Worm (Caenorhabditis elegans) whole organism, early embryonic: ENCODE measurements around the gene ceh-86.

Experiments used
- B0310.2 ChIP-seq: sonication (generic microtip); optimal IDR thresholded peaks from 2 replicates; lab custom pipeline; 2016; ENCODE audit warnings: mild to moderate bottlenecking, missing genetic modification characterization, missing compliant biosample characterization
- ama-1 ChIP-seq: fragments of 150-350 bp; optimal IDR thresholded peaks from 2 replicates; lab custom pipeline; 2014
- ceh-13 ChIP-seq: fragments of 200-800 bp; sonication (Bioruptor generic); optimal IDR thresholded peaks from 2 replicates; lab custom pipeline; 2018; ENCODE audit warnings: mild to moderate bottlenecking, missing genetic modification characterization, missing compliant biosample characterization
- ceh-36 ChIP-seq: sonication (generic microtip); optimal IDR thresholded peaks from 2 replicates; lab custom pipeline; 2016; ENCODE audit warnings: missing genetic modification characterization, inconsistent platforms, missing compliant biosample characterization
- flt-1 ChIP-seq: fragments of 200-800 bp; sonication (Bioruptor generic); IDR thresholded peaks from 2 replicates; pipeline ENCODE4 v1.3.6; 2022; ENCODE audit warnings: missing genetic modification characterization, missing compliant biosample characterization
- hmg-4 ChIP-seq: fragments of 200-800 bp; sonication (Bioruptor generic); optimal IDR thresholded peaks from 2 replicates; lab custom pipeline; 2018; ENCODE audit warnings: mild to moderate bottlenecking, missing genetic modification characterization, missing compliant biosample characterization
- hnd-1 ChIP-seq: sonication (generic microtip); optimal IDR thresholded peaks from 2 replicates; lab custom pipeline; 2016; ENCODE audit warnings: missing genetic modification characterization, missing compliant biosample characterization

- no peak for TF ChIP-seq ama-1
- TF ChIP-seq hmg-4 (GFP tag; lab: Kevin White, UChicago) = no peak
- TF ChIP-seq ceh-13 = no peak
- TF ChIP-seq B0310.2 (tag; lab: Kevin White, UChicago) = no peak
- TF ChIP-seq ceh-36 (tag; lab: Kevin White, UChicago) = no peak
- no peak for TF ChIP-seq hnd-1
- no peak for TF ChIP-seq flt-1 (GFP tag; lab: Robert Waterston, UW)
Measured at ce11 chrII:2417889-2418288, 14.0 kb downstream of the ceh-86 start, which contains the start of the genes F42G2.5 and F42G2.7.
